Worm (Caenorhabditis elegans): Measurements from ENCODE around the gene D2096.11.

The D2096.11 gene

ce11 chrIV:8347051-8347450, 47.0 kb downstream of the D2096.11 start, which contains the start of the genes F17E9.18 and F17E9.15:
Gene F17E9.18 (minus strand): TSS chrIV:8347151.
Gene F17E9.15 (plus strand): TSS chrIV:8347418.
- TF ChIP-seq daf-12 (tag; optimal IDR thresholded peaks at IDR 0.05) (no peak), ztf-7 (tag; optimal IDR thresholded peaks at IDR 0.05) (no peak), mes-2 (tag; optimal IDR thresholded peaks at IDR 0.05; ENCODE audit: poor library complexity, severe bottlenecking) (no peak), set-16 (GFP tag; IDR thresholded peaks at IDR 0.05) (no peak), F49E8.2 (tag; optimal IDR thresholded peaks at IDR 0.05; ENCODE audit: borderline replicate concordance) (no peak)

ce11 chrIV:8345518-8345917, 48.5 kb downstream of the D2096.11 start, which contains the start of gene F17E9.5:
Gene F17E9.5 (plus strand): TSS chrIV:8345818.
- peak in 1 of 2 experiments; percentile 34 for TF ChIP-seq unc-62 (GFP tag; optimal IDR thresholded peaks at IDR 0.05 in 1 of 2)
- no peak for TF ChIP-seq unc-62 (tag; optimal IDR thresholded peaks at IDR 0.05)
- TF ChIP-seq dmd-6 (GFP tag; IDR thresholded peaks at IDR 0.05): no peak

- no peak for TF ChIP-seq F10B5.3 (tag; optimal IDR thresholded peaks at IDR 0.05)
These were observed 51.6 kb downstream of the D2096.11 start, which contains the start of gene lgc-5 for ce11 chrIV:8342385-8342784. Gene lgc-5 (plus strand): TSS chrIV:8342685.

ce11 chrIV:8339636-8340035, 54.4 kb downstream of the D2096.11 start, which contains the start of gene lgc-6:
Gene lgc-6 (plus strand): TSS chrIV:8339936.
- TF ChIP-seq daf-19 (GFP tag; conservative IDR thresholded peaks at IDR 0.05): no peak
